Fruit fly (Drosophila melanogaster) Kc167 (cell line): ENCODE measurements around the gene pigeon.

Source experiments
- Myc ChIP-seq: fragments of >200 bp; optimal IDR thresholded peaks from 2 replicates; lab custom pipeline; 2017; ENCODE audit warnings: missing external identifiers
- Sin3A ChIP-seq: fragments of >200 bp; optimal IDR thresholded peaks from 2 replicates; lab custom pipeline; 2018; ENCODE audit warnings: missing external identifiers
- h ChIP-seq: fragments of >200 bp; optimal IDR thresholded peaks from 3 replicates; lab custom pipeline; 2018; ENCODE audit warnings: missing external identifiers
- insv ChIP-seq: fragments of >200 bp; optimal IDR thresholded peaks from 3 replicates; lab custom pipeline; 2018; ENCODE audit warnings: missing external identifiers
- ttk ChIP-seq: sonication (Bioruptor generic); optimal IDR thresholded peaks from 2 replicates; lab custom pipeline; 2017; ENCODE audit warnings: missing external identifiers

- TF ChIP-seq Sin3A (no peak), Myc (lab: Kevin White, UChicago) (no peak), ttk (lab: Kevin White, UChicago) (no peak), insv (lab: Kevin White, UChicago) (no peak), h (lab: Kevin White, UChicago) (no peak)
Measured at dm6 chr2L:19235648-19236297, 49.9 kb downstream of the pigeon start.
